Fruit fly (Drosophila melanogaster) whole organism, wandering third instar larva: ENCODE results near the gene cpb.

Experiments used
- Abd-B ChIP-seq: fragments of >200 bp; optimal IDR thresholded peaks from 2 replicates; lab custom pipeline; 2017; ENCODE audit warnings: missing biosample characterization, missing genetic modification characterization
- CG32264 ChIP-seq: fragments of 200-800 bp; sonication (Bioruptor generic); optimal IDR thresholded peaks from 2 replicates; lab custom pipeline; 2016; ENCODE audit warnings: missing biosample characterization, missing genetic modification characterization
- CG9705 ChIP-seq: fragments of 200-800 bp; sonication (Bioruptor generic); optimal IDR thresholded peaks from 2 replicates; lab custom pipeline; 2018; ENCODE audit warnings: missing biosample characterization, mild to moderate bottlenecking, missing genetic modification characterization
- Dif ChIP-seq: fragments of 200-275, 200-300 bp; sonication (Bioruptor generic); optimal IDR thresholded peaks from 2 replicates; lab custom pipeline; 2018; ENCODE audit warnings: missing biosample characterization, missing genetic modification characterization; ENCODE audit not compliant: partially characterized antibody
- GATAd ChIP-seq: sonication (Bioruptor generic); optimal IDR thresholded peaks from 2 replicates; lab custom pipeline; 2016; ENCODE audit warnings: missing biosample characterization, missing genetic modification characterization
- HLH106 ChIP-seq: fragments of 200-800 bp; optimal IDR thresholded peaks from 3 replicates; lab custom pipeline; 2019; ENCODE audit warnings: missing biosample characterization, mild to moderate bottlenecking, missing genetic modification characterization, moderate library complexity
- Hnf4 ChIP-seq: fragments of 200-800 bp; sonication (Bioruptor generic); optimal IDR thresholded peaks from 2 replicates; lab custom pipeline; 2016; ENCODE audit warnings: missing biosample characterization, mild to moderate bottlenecking, missing genetic modification characterization
- Hr78 ChIP-seq: fragments of >200 bp; optimal IDR thresholded peaks from 2 replicates; lab custom pipeline; 2017; ENCODE audit warnings: missing biosample characterization, missing genetic modification characterization
- Hr83 ChIP-seq: fragments of 200-300 bp; sonication (Bioruptor generic); optimal IDR thresholded peaks from 2 replicates; lab custom pipeline; 2016; ENCODE audit warnings: missing biosample characterization, mild to moderate bottlenecking, missing genetic modification characterization, moderate library complexity; ENCODE audit not compliant: poor library complexity, severe bottlenecking
- Jra ChIP-seq: sonication (Bioruptor generic); optimal IDR thresholded peaks from 2 replicates; lab custom pipeline; 2016; ENCODE audit warnings: missing biosample characterization, missing genetic modification characterization
- Mio ChIP-seq: sonication (Bioruptor generic); optimal IDR thresholded peaks from 2 replicates; lab custom pipeline; 2016; ENCODE audit warnings: missing biosample characterization, missing genetic modification characterization
- Myc ChIP-seq: fragments of >200 bp; optimal IDR thresholded peaks from 2 replicates; lab custom pipeline; 2017
- N ChIP-seq: fragments of >200 bp; optimal IDR thresholded peaks from 2 replicates; lab custom pipeline; 2018; ENCODE audit warnings: missing biosample characterization, missing external identifiers, missing genetic modification characterization
- OdsH ChIP-seq: fragments of 200-800 bp; sonication (Bioruptor generic); optimal IDR thresholded peaks from 2 replicates; lab custom pipeline; 2016; ENCODE audit warnings: missing biosample characterization, mild to moderate bottlenecking, missing genetic modification characterization
- Rel ChIP-seq, 2 experiments: fragments of 200-800 bp; sonication (Bioruptor generic) in 1 of 2; optimal IDR thresholded peaks; 2 replicates in 1 of 2; 3 replicates in 1 of 2; lab custom pipeline; 2016 to 2019; ENCODE audit warnings: mild to moderate bottlenecking in 2 of 2, missing biosample characterization in 2 of 2, missing genetic modification characterization in 2 of 2, moderate library complexity in 1 of 2
- Sp1 ChIP-seq: fragments of 200-800 bp; sonication (Bioruptor generic); optimal IDR thresholded peaks from 3 replicates; lab custom pipeline; 2019; ENCODE audit warnings: missing biosample characterization, mild to moderate bottlenecking, missing genetic modification characterization, moderate library complexity
- Vsx2 ChIP-seq: fragments of 200-300, 225-300 bp; sonication (Bioruptor generic); optimal IDR thresholded peaks from 2 replicates; lab custom pipeline; 2018; ENCODE audit warnings: missing biosample characterization, missing genetic modification characterization; ENCODE audit not compliant: partially characterized antibody
- brk ChIP-seq: fragments of 200-800 bp; sonication (Bioruptor generic); optimal IDR thresholded peaks from 2 replicates; lab custom pipeline; 2016; ENCODE audit warnings: missing biosample characterization, mild to moderate bottlenecking, missing genetic modification characterization
- dl ChIP-seq, 2 experiments: fragments of 175-275, 200-275 bp in 1 of 2; fragments of 200-275 bp in 1 of 2; sonication (Bioruptor generic); optimal IDR thresholded peaks; lab custom pipeline; 2018; ENCODE audit warnings: mild to moderate bottlenecking in 2 of 2, missing biosample characterization in 2 of 2, missing genetic modification characterization in 2 of 2, moderate library complexity in 2 of 2; ENCODE audit not compliant: partially characterized antibody in 2 of 2, insufficient read depth in 1 of 2
- dmrt93B ChIP-seq: fragments of 200-800 bp; sonication (Bioruptor generic); optimal IDR thresholded peaks from 2 replicates; lab custom pipeline; 2018; ENCODE audit warnings: missing biosample characterization, mild to moderate bottlenecking, missing genetic modification characterization
- h ChIP-seq: fragments of 200-800 bp; sonication (Bioruptor generic); optimal IDR thresholded peaks from 3 replicates; lab custom pipeline; 2016; ENCODE audit warnings: missing biosample characterization, mild to moderate bottlenecking, missing genetic modification characterization
- jim ChIP-seq: fragments of 175-275, 200-325 bp; sonication (Bioruptor generic); optimal IDR thresholded peaks from 2 replicates; lab custom pipeline; 2016; ENCODE audit warnings: missing biosample characterization, mild to moderate bottlenecking, missing genetic modification characterization
- lola ChIP-seq: fragments of >200 bp; optimal IDR thresholded peaks from 2 replicates; lab custom pipeline; 2017; ENCODE audit warnings: missing biosample characterization, missing genetic modification characterization
- pan ChIP-seq: fragments of >200 bp; optimal IDR thresholded peaks from 2 replicates; lab custom pipeline; 2017
- psq ChIP-seq: fragments of 200-800 bp; sonication (Bioruptor generic); optimal IDR thresholded peaks from 3 replicates; lab custom pipeline; 2017; ENCODE audit warnings: missing biosample characterization, mild to moderate bottlenecking, missing genetic modification characterization, moderate library complexity
- rgr ChIP-seq: fragments of 200-800 bp; sonication (Bioruptor generic); optimal IDR thresholded peaks from 3 replicates; lab custom pipeline; 2016; ENCODE audit warnings: missing biosample characterization, mild to moderate bottlenecking, missing genetic modification characterization
- tai ChIP-seq: sonication (Bioruptor generic); optimal IDR thresholded peaks from 2 replicates; lab custom pipeline; 2016; ENCODE audit warnings: missing biosample characterization, missing genetic modification characterization
- usp ChIP-seq: fragments of >200 bp; optimal IDR thresholded peaks from 2 replicates; lab custom pipeline; 2017; ENCODE audit warnings: missing biosample characterization, missing genetic modification characterization

Gene cpb

dm6 chr2L:1669316-1670027 is 35.2 kb upstream of the cpb start:
- no peak for TF ChIP-seq Jra
- TF ChIP-seq dmrt93B = no peak
- TF ChIP-seq h (GFP tag; lab: Kevin White, UChicago) = peak; percentile 9
- no peak for TF ChIP-seq Rel (GFP tag; optimal IDR thresholded peaks at IDR 0.05; lab: Kevin White, UChicago)
- TF ChIP-seq Rel (tag; optimal IDR thresholded peaks at IDR 0.05; lab: Kevin White, UChicago) = peak; percentile 0
- no peak for TF ChIP-seq brk
- TF ChIP-seq CG32264 (GFP tag; lab: Kevin White, UChicago) = no peak
- peak; percentile 48 for TF ChIP-seq psq
- no peak for TF ChIP-seq pan (lab: Kevin White, UChicago)
- TF ChIP-seq Hnf4 = peak; percentile 14
- TF ChIP-seq Hr83 = no peak
- TF ChIP-seq Myc = no peak
- TF ChIP-seq Vsx2 (GFP tag; lab: Kevin White, UChicago) = no peak

dm6 chr2L:1670421-1670820 is 34.3 kb upstream of the cpb start:
- peak; percentile 43 for TF ChIP-seq Vsx2 (GFP tag; lab: Kevin White, UChicago)
- no peak for TF ChIP-seq Abd-B
- no peak for TF ChIP-seq GATAd (GFP tag; lab: Kevin White, UChicago)

- TF ChIP-seq CG9705 (GFP tag; lab: Kevin White, UChicago) (no peak), tai (GFP tag; lab: Kevin White, UChicago) (no peak), dmrt93B (no peak)
These were observed 32.5 kb upstream of the cpb start for dm6 chr2L:1672111-1672718.

- TF ChIP-seq h (GFP tag; lab: Kevin White, UChicago) (peak; percentile 82), Mio (GFP tag; lab: Kevin White, UChicago) (no peak)
These were observed 11.8 kb upstream of the cpb start for dm6 chr2L:1692857-1693256.

- TF ChIP-seq CG9705 (GFP tag; lab: Kevin White, UChicago) = no peak
- no peak for TF ChIP-seq usp (GFP tag; lab: Kevin White, UChicago)
- TF ChIP-seq Sp1 = no peak
- TF ChIP-seq psq = no peak
- TF ChIP-seq Dif (GFP tag; lab: Kevin White, UChicago) = no peak
- TF ChIP-seq jim (GFP tag; lab: Kevin White, UChicago) = no peak
- no peak for TF ChIP-seq Hr78
- TF ChIP-seq HLH106 (tag; lab: Kevin White, UChicago) = no peak
- TF ChIP-seq dmrt93B = no peak
- TF ChIP-seq N (GFP tag; lab: Kevin White, UChicago) = no peak
- TF ChIP-seq dl (GFP tag; optimal IDR thresholded peaks at IDR 0.05; lab: Kevin White, UChicago; ENCODE audit: insufficient read depth in 1 of 2, partially characterized antibody in 2 of 2) = no peak
- no peak for TF ChIP-seq lola (GFP tag; lab: Kevin White, UChicago)
- TF ChIP-seq rgr (GFP tag; lab: Kevin White, UChicago) = no peak
These were observed 8.4 kb upstream of the cpb start for dm6 chr2L:1696269-1696668.

- TF ChIP-seq usp (GFP tag; lab: Kevin White, UChicago) (no peak), Vsx2 (GFP tag; lab: Kevin White, UChicago) (no peak), OdsH (GFP tag; lab: Kevin White, UChicago) (no peak), Mio (GFP tag; lab: Kevin White, UChicago) (no peak), CG9705 (GFP tag; lab: Kevin White, UChicago) (no peak), HLH106 (tag; lab: Kevin White, UChicago) (no peak)
These were observed 2.3 kb downstream of the cpb start for dm6 chr2L:1706961-1707360.
